Worm (Caenorhabditis elegans) whole organism, L4/young adult: ENCODE results near the gene asp-15.

ENCODE experiments used
- W03F9.2 ChIP-seq: fragments of 150-350 bp; optimal IDR thresholded peaks from 2 replicates; lab custom pipeline; 2014; ENCODE audit warnings: missing biosample characterization, missing genetic modification characterization
- dao-5 ChIP-seq: sonication (generic microtip); optimal IDR thresholded peaks from 2 replicates; lab custom pipeline; 2016; ENCODE audit warnings: missing genotype, missing genetic modification characterization, moderate library complexity, missing compliant biosample characterization

ce11 chrV:19090885-19091284, 46.2 kb upstream of the asp-15 start:
- TF ChIP-seq dao-5 (tag; lab: Kevin White, UChicago) (no peak), W03F9.2 (no peak)
